Fruit fly (Drosophila melanogaster): Measurements from ENCODE around the gene CG32219.
A peak's percentile ranks its signal among the peaks of the same experiment; 100 is the strongest.

CG32219 gene

dm6 chr3L:19914833-19915232, 36.1 kb downstream of the CG32219 start, which contains the start of gene Rpn1:
TSS of gene Rpn1 (plus strand) at chr3L:19915051.
- peak; percentile 47 for TF ChIP-seq CG17801 (GFP tag; optimal IDR thresholded peaks at IDR 0.05; ENCODE audit: partially characterized antibody)

dm6 chr3L:19913328-19913936, 37.5 kb downstream of the CG32219 start, which contains the start of gene Mtr3:
TSS of gene Mtr3 (minus strand) at chr3L:19913715.
- TF ChIP-seq CG17801 (GFP tag; optimal IDR thresholded peaks at IDR 0.05; ENCODE audit: partially characterized antibody): no peak

dm6 chr3L:19910054-19910414, 40.9 kb downstream of the CG32219 start, which contains the start of the genes Mi-2 and Prp3:
TSS of gene Mi-2 (minus strand) at chr3L:19910215.
TSS of gene Prp3 (plus strand) at chr3L:19910300.
- peak; percentile 46 for TF ChIP-seq CG17801 (GFP tag; optimal IDR thresholded peaks at IDR 0.05; ENCODE audit: partially characterized antibody)

dm6 chr3L:19909234-19910053, 41.5 kb downstream of the CG32219 start:
- TF ChIP-seq CG17801 (GFP tag; optimal IDR thresholded peaks at IDR 0.05; ENCODE audit: partially characterized antibody): no peak

- TF ChIP-seq CG17801 (GFP tag; optimal IDR thresholded peaks at IDR 0.05; ENCODE audit: partially characterized antibody): no peak
Measured at dm6 chr3L:19908201-19909127, 42.5 kb downstream of the CG32219 start.

dm6 chr3L:19907706-19908070, 43.2 kb downstream of the CG32219 start:
- TF ChIP-seq CG17801 (GFP tag; optimal IDR thresholded peaks at IDR 0.05; ENCODE audit: partially characterized antibody): no peak

- no peak for TF ChIP-seq CG17801 (GFP tag; optimal IDR thresholded peaks at IDR 0.05; ENCODE audit: partially characterized antibody)
Measured at dm6 chr3L:19906780-19907705, 43.9 kb downstream of the CG32219 start.

- peak; percentile 59 for TF ChIP-seq CG17801 (GFP tag; optimal IDR thresholded peaks at IDR 0.05; ENCODE audit: partially characterized antibody)
Measured at dm6 chr3L:19906148-19906752, 44.7 kb downstream of the CG32219 start.

- no peak for TF ChIP-seq CG17801 (GFP tag; optimal IDR thresholded peaks at IDR 0.05; ENCODE audit: partially characterized antibody)
Measured at dm6 chr3L:19905427-19905826, 45.5 kb downstream of the CG32219 start.

dm6 chr3L:19904411-19905135, 46.4 kb downstream of the CG32219 start:
- peak; percentile 25 for TF ChIP-seq CG17801 (GFP tag; optimal IDR thresholded peaks at IDR 0.05; ENCODE audit: partially characterized antibody)

- TF ChIP-seq CG17801 (GFP tag; optimal IDR thresholded peaks at IDR 0.05; ENCODE audit: partially characterized antibody): no peak
Measured at dm6 chr3L:19903400-19903846, 47.5 kb downstream of the CG32219 start.

- TF ChIP-seq CG17801 (GFP tag; optimal IDR thresholded peaks at IDR 0.05; ENCODE audit: partially characterized antibody): peak; percentile 50
Measured at dm6 chr3L:19902560-19903399, 48.2 kb downstream of the CG32219 start.
